Worm (Caenorhabditis elegans): ENCODE measurements around the gene nduf-9.
A peak's percentile ranks its signal among the peaks of the same experiment; 100 is the strongest.

DNA sequence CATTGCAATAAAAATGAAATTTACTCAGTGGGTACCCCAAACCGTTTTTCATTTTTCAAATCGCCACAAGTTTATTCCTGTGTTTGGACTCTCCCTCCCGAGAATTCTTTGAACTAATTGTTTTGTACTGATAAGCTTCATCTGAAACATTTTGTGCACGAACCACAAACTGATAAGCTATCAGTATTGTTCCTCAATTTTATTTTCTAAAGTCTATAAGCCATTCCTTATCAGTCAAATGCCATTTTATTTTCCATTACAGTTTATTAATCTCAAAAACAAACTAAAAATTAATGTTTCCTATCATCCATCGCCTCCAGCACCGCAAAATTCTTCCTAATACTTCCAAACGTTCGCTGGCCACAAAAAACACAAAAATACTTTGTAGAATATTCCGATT is 5.4 kb upstream of the nduf-9 start:
- TF ChIP-seq C34F6.9 (tag; optimal IDR thresholded peaks at IDR 0.05) = no peak
- TF ChIP-seq sma-9 (GFP tag; optimal IDR thresholded peaks at IDR 0.05) = peak; percentile 63
- TF ChIP-seq sma-9 (tag; optimal IDR thresholded peaks at IDR 0.05) = no peak
- no peak for TF ChIP-seq nhr-237 (tag; optimal IDR thresholded peaks at IDR 0.05)
- TF ChIP-seq nhr-77 (tag; optimal IDR thresholded peaks at IDR 0.05) = no peak
- no peak for TF ChIP-seq ama-1 (optimal IDR thresholded peaks at IDR 0.05)

Data from whole organism, L2 larva.